Fruit fly (Drosophila melanogaster): ENCODE measurements around the gene CG8260.

DNA sequence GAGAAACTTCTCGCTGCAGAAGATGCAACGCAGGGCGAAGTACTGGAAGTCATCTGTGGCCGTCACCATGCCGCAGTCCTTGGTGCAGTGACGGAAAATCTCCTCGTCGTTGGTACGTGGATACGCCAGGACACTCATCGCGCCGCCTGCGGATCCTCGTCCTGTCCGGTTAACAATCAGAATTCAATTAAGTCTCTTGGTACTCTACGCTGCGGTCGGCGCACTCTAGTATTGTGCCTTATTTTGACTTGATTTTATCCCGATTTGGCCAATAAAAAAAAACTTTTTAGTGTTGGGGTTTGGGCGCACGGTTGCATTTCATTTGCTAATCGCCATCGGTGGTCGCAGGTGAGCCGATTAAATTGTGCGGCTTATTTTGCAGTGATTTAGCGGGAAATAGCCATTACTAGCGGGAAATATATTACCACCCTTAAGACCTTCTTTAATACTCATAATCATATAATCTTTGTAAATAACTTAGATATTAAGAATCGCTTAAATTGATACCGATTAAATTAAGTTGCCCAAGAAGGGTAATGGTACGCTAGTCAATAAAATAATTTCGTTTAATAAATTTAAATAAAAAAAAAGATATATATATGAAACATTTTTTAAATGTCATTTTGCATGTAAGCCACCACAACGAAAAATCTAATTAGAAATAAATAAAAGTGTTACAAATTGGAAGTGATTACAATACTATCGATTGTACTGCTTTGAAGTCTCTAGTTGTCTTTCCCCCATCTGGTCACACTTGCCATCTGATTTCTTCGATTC is 10.0 kb upstream of the CG8260 start, which contains the start of the genes CG8944 and CCT6:
- TF ChIP-seq psq (optimal IDR thresholded peaks at IDR 0.05) (no peak), h (optimal IDR thresholded peaks at IDR 0.05) (no peak)

Data from Kc167 (cell line).